Fruit fly (Drosophila melanogaster): ENCODE results near the gene Tango5.
A peak's percentile ranks its signal among the peaks of the same experiment; 100 is the strongest.

The Tango5 gene

dm6 chrX:10750676-10751075, 13.5 kb downstream of the Tango5 start:
- TF ChIP-seq noc (tag; optimal IDR thresholded peaks at IDR 0.05), result no peak

- TF ChIP-seq noc (tag; optimal IDR thresholded peaks at IDR 0.05), result no peak
These were observed 15.6 kb downstream of the Tango5 start for dm6 chrX:10748647-10749046.

dm6 chrX:10745590-10745953, 18.6 kb downstream of the Tango5 start:
- TF ChIP-seq noc (tag; optimal IDR thresholded peaks at IDR 0.05), result no peak

dm6 chrX:10744773-10745589, 19.2 kb downstream of the Tango5 start, which contains the start of gene stx:
stx (minus strand) TSS chrX:10744943.
- peak; percentile 2 for TF ChIP-seq noc (tag; optimal IDR thresholded peaks at IDR 0.05)

- peak; percentile 5 for TF ChIP-seq noc (tag; optimal IDR thresholded peaks at IDR 0.05)
These were observed 19.9 kb downstream of the Tango5 start, which contains the start of gene ras for dm6 chrX:10744315-10744767. ras (plus strand) TSS chrX:10744502.

dm6 chrX:10743825-10744224, 20.4 kb downstream of the Tango5 start:
- TF ChIP-seq noc (tag; optimal IDR thresholded peaks at IDR 0.05), result no peak

dm6 chrX:10742578-10742976, 21.6 kb downstream of the Tango5 start:
- TF ChIP-seq noc (tag; optimal IDR thresholded peaks at IDR 0.05), result no peak

dm6 chrX:10741754-10742577, 22.2 kb downstream of the Tango5 start:
- no peak for TF ChIP-seq noc (tag; optimal IDR thresholded peaks at IDR 0.05)

dm6 chrX:10740953-10741500, 23.2 kb downstream of the Tango5 start:
- TF ChIP-seq noc (tag; optimal IDR thresholded peaks at IDR 0.05), result no peak

- TF ChIP-seq noc (tag; optimal IDR thresholded peaks at IDR 0.05), result peak; percentile 3
These were observed 24.4 kb downstream of the Tango5 start for dm6 chrX:10739614-10740436.

- no peak for TF ChIP-seq noc (tag; optimal IDR thresholded peaks at IDR 0.05)
These were observed 25.3 kb downstream of the Tango5 start for dm6 chrX:10738835-10739371.

dm6 chrX:10738151-10738430, 26.1 kb downstream of the Tango5 start:
- TF ChIP-seq noc (tag; optimal IDR thresholded peaks at IDR 0.05), result no peak

dm6 chrX:10737422-10738150, 26.6 kb downstream of the Tango5 start:
- TF ChIP-seq noc (tag; optimal IDR thresholded peaks at IDR 0.05), result peak; percentile 50

dm6 chrX:10735682-10736353, 28.4 kb downstream of the Tango5 start:
- TF ChIP-seq noc (tag; optimal IDR thresholded peaks at IDR 0.05), result no peak
